Worm (Caenorhabditis elegans): Measurements from ENCODE around the gene madd-3.

madd-3 gene

ce11 chrX:14307667-14308066 is 11.2 kb upstream of the madd-3 start, which contains the start of gene gphr-2:
gphr-2 (minus strand) TSS chrX:14307767.
- no peak for TF ChIP-seq unc-62 (GFP tag; optimal IDR thresholded peaks at IDR 0.05)

- TF ChIP-seq unc-62 (GFP tag; optimal IDR thresholded peaks at IDR 0.05) = no peak
Observed at ce11 chrX:14303078-14303477, 6.6 kb upstream of the madd-3 start, which contains the start of gene C11H1.5. C11H1.5 (minus strand) TSS chrX:14303178.

- no peak for TF ChIP-seq unc-62 (GFP tag; optimal IDR thresholded peaks at IDR 0.05)
Observed at ce11 chrX:14297209-14297608, 750 bp upstream of the madd-3 start.

- TF ChIP-seq unc-62 (GFP tag; optimal IDR thresholded peaks at IDR 0.05) = no peak
Observed at ce11 chrX:14292632-14293031, 3.8 kb downstream of the madd-3 start.

- TF ChIP-seq unc-62 (GFP tag; optimal IDR thresholded peaks at IDR 0.05) = no peak
Observed at ce11 chrX:14289993-14290392, 6.5 kb downstream of the madd-3 start.

- TF ChIP-seq unc-62 (GFP tag; optimal IDR thresholded peaks at IDR 0.05) = no peak
Observed at ce11 chrX:14287888-14288287, 8.6 kb downstream of the madd-3 start.

ce11 chrX:14281526-14281925 is 14.9 kb downstream of the madd-3 start, which contains the start of gene E02H4.2:
E02H4.2 (minus strand) TSS chrX:14281626.
- TF ChIP-seq unc-62 (GFP tag; optimal IDR thresholded peaks at IDR 0.05) = no peak

ce11 chrX:14267781-14268180 is 28.7 kb downstream of the madd-3 start, which contains the start of gene del-1:
del-1 (plus strand) TSS chrX:14268081.
- TF ChIP-seq unc-62 (GFP tag; optimal IDR thresholded peaks at IDR 0.05) = no peak

- no peak for TF ChIP-seq unc-62 (GFP tag; optimal IDR thresholded peaks at IDR 0.05)
Observed at ce11 chrX:14267170-14267569, 29.3 kb downstream of the madd-3 start.

ce11 chrX:14263473-14263872 is 33.0 kb downstream of the madd-3 start, which contains the start of gene E02H4.8:
E02H4.8 (minus strand) TSS chrX:14263573.
- TF ChIP-seq unc-62 (GFP tag; optimal IDR thresholded peaks at IDR 0.05) = no peak

- no peak for TF ChIP-seq unc-62 (GFP tag; optimal IDR thresholded peaks at IDR 0.05)
Observed at ce11 chrX:14257661-14258060, 38.8 kb downstream of the madd-3 start, which contains the start of gene E02H4.4. E02H4.4 (plus strand) TSS chrX:14257961.

- TF ChIP-seq unc-62 (GFP tag; optimal IDR thresholded peaks at IDR 0.05) = no peak
Observed at ce11 chrX:14255973-14256372, 40.5 kb downstream of the madd-3 start, which contains the start of gene E02H4.7. E02H4.7 (plus strand) TSS chrX:14256273.

- TF ChIP-seq unc-62 (GFP tag; optimal IDR thresholded peaks at IDR 0.05) = no peak
Observed at ce11 chrX:14255031-14255430, 41.4 kb downstream of the madd-3 start, which contains the start of gene E02H4.5. E02H4.5 (minus strand) TSS chrX:14255131.

- no peak for TF ChIP-seq unc-62 (GFP tag; optimal IDR thresholded peaks at IDR 0.05)
Observed at ce11 chrX:14252042-14252441, 44.4 kb downstream of the madd-3 start, which contains the start of gene E02H4.6. E02H4.6 (minus strand) TSS chrX:14252142.

ce11 chrX:14247436-14248103 is 48.9 kb downstream of the madd-3 start, which contains the start of gene K04C1.5:
K04C1.5 (plus strand) TSS chrX:14248053.
- TF ChIP-seq unc-62 (GFP tag; optimal IDR thresholded peaks at IDR 0.05) = no peak

ce11 chrX:14246518-14246917 is 49.9 kb downstream of the madd-3 start, which contains the start of gene mlc-6:
mlc-6 (minus strand) TSS chrX:14246618.
- no peak for TF ChIP-seq unc-62 (GFP tag; optimal IDR thresholded peaks at IDR 0.05)

- no peak for TF ChIP-seq unc-62 (GFP tag; optimal IDR thresholded peaks at IDR 0.05)
Observed at ce11 chrX:14244493-14244892, 52.0 kb downstream of the madd-3 start.

All from whole organism, dauer.